Worm (Caenorhabditis elegans): ENCODE measurements around the gene tag-266.

The tag-266 gene

DNA sequence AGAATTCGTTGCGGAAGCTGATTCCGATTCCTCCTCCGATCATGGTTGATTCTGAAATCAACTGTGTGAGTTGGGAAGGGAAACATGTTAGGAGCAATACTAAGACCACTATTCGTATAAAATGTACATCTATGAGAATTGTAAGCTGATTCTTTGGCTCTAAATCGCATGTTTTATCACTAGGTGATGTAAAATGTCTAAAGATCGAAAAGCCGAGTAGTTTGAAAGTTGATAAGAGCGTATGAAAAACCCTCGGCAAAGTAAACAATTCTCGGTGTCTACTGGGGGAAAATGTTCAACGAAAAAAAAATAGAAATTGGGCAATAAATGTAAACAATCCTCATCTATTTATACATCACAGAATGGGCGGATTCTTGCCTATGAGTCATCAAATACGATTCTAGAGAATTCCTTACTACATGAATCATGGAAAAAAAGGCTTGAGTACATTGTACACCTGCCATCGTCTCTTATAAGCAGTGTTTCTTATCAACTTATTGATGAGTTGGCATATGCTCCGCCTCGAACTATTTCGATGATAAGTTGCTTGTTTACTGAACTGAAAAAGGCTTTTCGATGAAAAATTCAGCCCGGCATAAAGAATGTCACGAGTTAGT, 39.6 kb downstream of the tag-266 start, which contains the start of gene lec-6 (continued):
- peak; percentile 12 for TF ChIP-seq nhr-10 (tag; optimal IDR thresholded peaks at IDR 0.05)
- TF ChIP-seq pha-4 (GFP tag; IDR thresholded peaks at IDR 0.05) = peak; percentile 59
- peak; percentile 79 for TF ChIP-seq pha-4 (tag; optimal IDR thresholded peaks at IDR 0.05)
- TF ChIP-seq ctbp-1 (GFP tag; IDR thresholded peaks at IDR 0.05) = no peak
- TF ChIP-seq ces-1 (GFP tag; optimal IDR thresholded peaks at IDR 0.05) = no peak
- TF ChIP-seq arid-1 (GFP tag; conservative IDR thresholded peaks at IDR 0.05) = no peak
- TF ChIP-seq egl-43 (GFP tag; IDR thresholded peaks at IDR 0.05) = no peak
- TF ChIP-seq hlh-30 (tag; optimal IDR thresholded peaks at IDR 0.05; ENCODE audit: insufficient read depth) = peak; percentile 60
- peak; percentile 6 for TF ChIP-seq lin-13 (GFP tag; optimal IDR thresholded peaks at IDR 0.05)
- TF ChIP-seq T20F7.1 (GFP tag; optimal IDR thresholded peaks at IDR 0.05) = peak; percentile 61
- peak; percentile 69 for TF ChIP-seq fos-1 (tag; optimal IDR thresholded peaks at IDR 0.05)
- no peak for TF ChIP-seq nhr-237 (tag; optimal IDR thresholded peaks at IDR 0.05)
- no peak for TF ChIP-seq snpc-4 (tag; optimal IDR thresholded peaks at IDR 0.05)
- TF ChIP-seq lin-38 (GFP tag; IDR thresholded peaks at IDR 0.05) = 0 out of 2 replicates have a peak, but pooled peaks have one; percentile 29
- peak; percentile 69 for TF ChIP-seq nhr-102 (tag; optimal IDR thresholded peaks at IDR 0.05)
- TF ChIP-seq ztf-11 (tag; optimal IDR thresholded peaks at IDR 0.05) = no peak
- peak; percentile 90 for TF ChIP-seq nhr-48 (tag; optimal IDR thresholded peaks at IDR 0.05)
- peak; percentile 75 for TF ChIP-seq tra-1 (GFP tag; IDR thresholded peaks at IDR 0.05)
- peak in 1 of 2 experiments; percentile 8 for TF ChIP-seq mdl-1 (tag; optimal IDR thresholded peaks at IDR 0.05)
- TF ChIP-seq nhr-28 (tag; optimal IDR thresholded peaks at IDR 0.05) = peak; percentile 73
- TF ChIP-seq Y105C5A.15 (GFP tag; IDR thresholded peaks at IDR 0.05) = 0 out of 2 replicates have a peak, but pooled peaks have one; percentile 6
- peak; percentile 22 for TF ChIP-seq mxl-3 (GFP tag; optimal IDR thresholded peaks at IDR 0.05)

DNA sequence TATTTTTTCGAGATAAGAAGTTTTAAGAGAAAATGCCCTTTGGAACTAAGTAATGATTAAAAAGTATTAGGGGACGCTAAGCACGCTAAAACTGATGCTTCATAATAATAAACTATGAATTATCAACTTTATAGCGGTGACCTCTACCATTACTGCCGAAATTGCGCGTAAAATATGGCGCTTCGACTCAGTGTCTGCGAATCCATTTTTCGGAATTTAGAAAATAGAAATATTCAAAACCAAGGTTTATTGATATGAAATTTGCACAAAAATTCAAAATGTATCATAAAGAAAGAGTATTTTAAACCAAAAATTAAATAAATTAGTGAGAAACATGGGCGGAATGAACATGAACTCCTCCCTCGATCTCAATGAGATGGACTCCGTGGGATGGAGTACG, 40.7 kb downstream of the tag-266 start:
- TF ChIP-seq aha-1 (tag) (peak; percentile 23), hlh-11 (tag; optimal IDR thresholded peaks at IDR 0.05) (peak; percentile 18), pha-4 (GFP tag; IDR thresholded peaks at IDR 0.05) (0 out of 2 replicates have a peak, but pooled peaks have one; percentile 35), pha-4 (tag; optimal IDR thresholded peaks at IDR 0.05) (no peak), sdz-12 (GFP tag; optimal IDR thresholded peaks at IDR 0.05) (no peak), dve-1 (tag; optimal IDR thresholded peaks at IDR 0.05; ENCODE audit: insufficient read depth) (peak; percentile 70), nhr-77 (tag; optimal IDR thresholded peaks at IDR 0.05) (peak; percentile 27), mes-2 (tag; optimal IDR thresholded peaks at IDR 0.05; ENCODE audit: poor library complexity, severe bottlenecking) (peak; percentile 31), nhr-10 (tag; optimal IDR thresholded peaks at IDR 0.05) (peak; percentile 1), nhr-102 (tag; optimal IDR thresholded peaks at IDR 0.05) (peak; percentile 23), lin-39 (tag; optimal IDR thresholded peaks at IDR 0.05) (no peak), ceh-44 (GFP tag; IDR thresholded peaks at IDR 0.05) (no peak), cey-2 (tag; optimal IDR thresholded peaks at IDR 0.05; ENCODE audit: borderline replicate concordance, insufficient read depth) (no peak), zfp-3 (GFP tag; conservative IDR thresholded peaks at IDR 0.05) (0 out of 2 replicates have a peak, but pooled peaks have one; percentile 52), daf-16 (GFP tag; optimal IDR thresholded peaks at IDR 0.05) (no peak), daf-16 (tag; optimal IDR thresholded peaks at IDR 0.05) (peak; percentile 72)

DNA sequence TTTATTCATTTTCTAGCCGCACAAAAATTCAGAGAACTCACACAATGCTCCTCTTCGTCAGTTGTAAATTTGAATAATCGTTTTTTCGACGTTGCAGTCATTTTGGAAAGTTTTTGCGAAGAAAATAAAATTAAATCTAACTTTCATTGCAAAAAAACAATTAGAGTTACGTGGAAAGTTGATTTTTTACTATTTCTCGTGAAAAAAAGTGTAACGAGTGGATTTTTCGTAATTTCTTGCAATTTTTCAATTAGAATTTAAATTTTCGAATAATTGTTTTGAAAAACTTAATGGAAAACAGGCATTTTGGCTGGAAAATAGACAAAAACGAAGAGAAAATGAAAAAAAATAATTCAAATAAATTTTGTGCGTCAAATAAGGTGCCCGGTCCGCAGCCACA, 41.3 kb downstream of the tag-266 start, which contains the start of gene Y55B1AR.2:
Y55B1AR.2 (minus strand) TSS at position 101 of the 400 bp plus-strand sequence.
- TF ChIP-seq ZK337.2 (GFP tag; IDR thresholded peaks at IDR 0.05) (no peak), cey-2 (tag; optimal IDR thresholded peaks at IDR 0.05; ENCODE audit: borderline replicate concordance, insufficient read depth) (no peak), zfp-3 (GFP tag; conservative IDR thresholded peaks at IDR 0.05) (no peak), lin-13 (GFP tag; optimal IDR thresholded peaks at IDR 0.05) (no peak), ztf-11 (tag; optimal IDR thresholded peaks at IDR 0.05) (no peak), ceh-20 (GFP tag; IDR thresholded peaks at IDR 0.05) (no peak), ces-1 (GFP tag; optimal IDR thresholded peaks at IDR 0.05) (no peak), F37D6.2 (tag; optimal IDR thresholded peaks at IDR 0.05) (no peak), mep-1 (tag; optimal IDR thresholded peaks at IDR 0.05) (no peak), ceh-82 (tag; optimal IDR thresholded peaks at IDR 0.05) (no peak), dmd-9 (GFP tag; IDR thresholded peaks at IDR 0.05) (no peak), R02D3.7 (tag; optimal IDR thresholded peaks at IDR 0.05) (no peak), set-16 (GFP tag; IDR thresholded peaks at IDR 0.05) (no peak), F10B5.3 (tag; optimal IDR thresholded peaks at IDR 0.05) (no peak), egl-43 (GFP tag; IDR thresholded peaks at IDR 0.05) (no peak), gei-8 (GFP tag; optimal IDR thresholded peaks at IDR 0.05) (no peak), lin-29 (GFP tag; IDR thresholded peaks at IDR 0.05) (no peak), daf-16 (GFP tag; optimal IDR thresholded peaks at IDR 0.05) (no peak), daf-16 (tag; optimal IDR thresholded peaks at IDR 0.05) (no peak), nhr-25 (tag; optimal IDR thresholded peaks at IDR 0.05; ENCODE audit: borderline replicate concordance, insufficient read depth) (no peak), nhr-28 (tag; optimal IDR thresholded peaks at IDR 0.05) (no peak)

All from whole organism, L4 larva.